Fruit fly (Drosophila melanogaster): ENCODE measurements around the gene Ubx.
A peak's percentile ranks its signal among the peaks of the same experiment; 100 is the strongest.

Ubx gene

dm6 chr3R:16650950-16651349, 83.3 kb downstream of the Ubx start, which contains the start of gene Mettl4 (continued):
- TF ChIP-seq Sry-δ (GFP tag; optimal IDR thresholded peaks at IDR 0.05) = peak; percentile 62
- no peak for TF ChIP-seq YL-1 (GFP tag; optimal IDR thresholded peaks at IDR 0.05)
- TF ChIP-seq Ets65A (GFP tag) = no peak
- peak; percentile 21 for TF ChIP-seq CG14710 (tag; optimal IDR thresholded peaks at IDR 0.05)
- TF ChIP-seq Mrtf (GFP tag; IDR thresholded peaks at IDR 0.05) = no peak
- TF ChIP-seq Myb (GFP tag; optimal IDR thresholded peaks at IDR 0.05) = peak; percentile 24
- TF ChIP-seq Doc3 (GFP tag; IDR thresholded peaks at IDR 0.05; ENCODE audit: partially characterized antibody) = peak; percentile 63; the same call in 2 of the 3 replicates
- TF ChIP-seq fu2 (GFP tag; optimal IDR thresholded peaks at IDR 0.05) = no peak
- peak; percentile 4 for TF ChIP-seq CG10267 (tag; optimal IDR thresholded peaks at IDR 0.05)
- peak; percentile 62 for TF ChIP-seq MBD-R2 (GFP tag; IDR thresholded peaks at IDR 0.05)
- TF ChIP-seq ato (GFP tag; IDR thresholded peaks at IDR 0.05; ENCODE audit: partially characterized antibody) = peak; percentile 53; the same call in 1 of the 2 replicates
- peak in 1 of 2 experiments; percentile 65 for TF ChIP-seq crp (GFP tag; optimal IDR thresholded peaks at IDR 0.05)
- no peak for TF ChIP-seq Max (GFP tag; optimal IDR thresholded peaks at IDR 0.05)
- TF ChIP-seq CG16813 (GFP tag; IDR thresholded peaks at IDR 0.05; ENCODE audit: partially characterized antibody) = peak; percentile 62
- TF ChIP-seq amos (GFP tag; IDR thresholded peaks at IDR 0.05; ENCODE audit: partially characterized antibody) = peak; percentile 67; the same call in 1 of the 2 replicates
- TF ChIP-seq slou (GFP tag; optimal IDR thresholded peaks at IDR 0.05) = no peak
- 0 out of 2 replicates have a peak, but pooled peaks have one; percentile 9 for TF ChIP-seq inv (GFP tag; IDR thresholded peaks at IDR 0.05; ENCODE audit: partially characterized antibody)
- peak; percentile 70 for TF ChIP-seq bbx (GFP tag; IDR thresholded peaks at IDR 0.05; ENCODE audit: partially characterized antibody)
- TF ChIP-seq CG32532 (GFP tag; IDR thresholded peaks at IDR 0.05) = no peak
- TF ChIP-seq CG34224 (GFP tag; IDR thresholded peaks at IDR 0.05; ENCODE audit: partially characterized antibody) = peak; percentile 77
- TF ChIP-seq lilli (GFP tag; optimal IDR thresholded peaks at IDR 0.05) = no peak
- TF ChIP-seq CG30020 (tag; optimal IDR thresholded peaks at IDR 0.05) = peak; percentile 6
- peak; percentile 64 for TF ChIP-seq CG3995 (GFP tag; optimal IDR thresholded peaks at IDR 0.05)
- no peak for TF ChIP-seq CG12299 (tag; optimal IDR thresholded peaks at IDR 0.05)
- TF ChIP-seq nerfin-2 (GFP tag; IDR thresholded peaks at IDR 0.05; ENCODE audit: partially characterized antibody) = peak; percentile 28; the same call in 1 of the 2 replicates
- no peak for TF ChIP-seq ttk (GFP tag; IDR thresholded peaks at IDR 0.05)
- no peak for TF ChIP-seq CG4730 (GFP tag; IDR thresholded peaks at IDR 0.05)
- TF ChIP-seq stwl (tag; optimal IDR thresholded peaks at IDR 0.05) = peak; percentile 84
- peak; percentile 8 for TF ChIP-seq CG1603 (tag; optimal IDR thresholded peaks at IDR 0.05)
- TF ChIP-seq gfzf (GFP tag; optimal IDR thresholded peaks at IDR 0.05) = no peak
- TF ChIP-seq CG2116 (GFP tag; optimal IDR thresholded peaks at IDR 0.05) = peak; percentile 98
- peak; percentile 73 for TF ChIP-seq BEAF-32 (GFP tag; optimal IDR thresholded peaks at IDR 0.05)
- TF ChIP-seq Opbp (GFP tag; IDR thresholded peaks at IDR 0.05; ENCODE audit: partially characterized antibody) = peak; percentile 58; the same call in 2 of the 3 replicates
- no peak for TF ChIP-seq pita (GFP tag; optimal IDR thresholded peaks at IDR 0.05)
- TF ChIP-seq Dp (GFP tag; optimal IDR thresholded peaks at IDR 0.05) = peak; percentile 86
- no peak for TF ChIP-seq Doc2 (GFP tag; IDR thresholded peaks at IDR 0.05)
- peak; percentile 54; the same call in 1 of the 3 replicates for TF ChIP-seq vnd (GFP tag; IDR thresholded peaks at IDR 0.05; ENCODE audit: partially characterized antibody)
- no peak for TF ChIP-seq corto (GFP tag; optimal IDR thresholded peaks at IDR 0.05)
- peak; percentile 51; the same call in 1 of the 3 replicates for TF ChIP-seq CG14860 (GFP tag; IDR thresholded peaks at IDR 0.05; ENCODE audit: partially characterized antibody)
- TF ChIP-seq CG2129 (GFP tag; IDR thresholded peaks at IDR 0.05; ENCODE audit: partially characterized antibody) = 0 out of 2 replicates have a peak, but pooled peaks have one; percentile 24
- peak; percentile 51; the same call in 2 of the 3 replicates for TF ChIP-seq knrl (GFP tag; IDR thresholded peaks at IDR 0.05; ENCODE audit: partially characterized antibody)
- peak; percentile 16 for TF ChIP-seq trem (tag; optimal IDR thresholded peaks at IDR 0.05)
- peak; percentile 54; the same call in 1 of the 3 replicates for TF ChIP-seq hb (GFP tag; IDR thresholded peaks at IDR 0.05; ENCODE audit: partially characterized antibody)
- TF ChIP-seq CoRest (tag; optimal IDR thresholded peaks at IDR 0.05) = peak; percentile 1
- no peak for TF ChIP-seq mirr (GFP tag; optimal IDR thresholded peaks at IDR 0.05)
- peak; percentile 61 for TF ChIP-seq hbn (GFP tag; IDR thresholded peaks at IDR 0.05; ENCODE audit: partially characterized antibody)
- no peak for TF ChIP-seq usp (GFP tag; optimal IDR thresholded peaks at IDR 0.05)

All from whole organism, embryonic.